Worm (Caenorhabditis elegans) whole organism, mixed stage, embryonic: ENCODE measurements around the gene lrch-1.

Source experiments
- bed-3 ChIP-seq: fragments of 200-800 bp; sonication (Bioruptor generic); optimal IDR thresholded peaks from 3 replicates; lab custom pipeline; 2018; ENCODE audit warnings: mild to moderate bottlenecking, missing genetic modification characterization, moderate library complexity, missing compliant biosample characterization
- blmp-1 ChIP-seq: fragments of 150-350 bp; optimal IDR thresholded peaks from 2 replicates; lab custom pipeline; 2014; ENCODE audit warnings: missing biosample characterization, missing genetic modification characterization
- ceh-39 ChIP-seq: fragments of 150-350 bp; optimal IDR thresholded peaks from 2 replicates; lab custom pipeline; 2014; ENCODE audit warnings: missing biosample characterization, missing genetic modification characterization
- ceh-43 ChIP-seq: fragments of 200-800 bp; sonication (Bioruptor generic); optimal IDR thresholded peaks from 2 replicates; lab custom pipeline; 2018; ENCODE audit warnings: mild to moderate bottlenecking, missing genetic modification characterization, moderate library complexity, missing compliant biosample characterization
- ceh-83 ChIP-seq: fragments of 200-800 bp; sonication (Bioruptor generic); optimal IDR thresholded peaks from 2 replicates; lab custom pipeline; 2018; ENCODE audit warnings: mild to moderate bottlenecking, missing genetic modification characterization, missing compliant biosample characterization
- ces-1 ChIP-seq: fragments of 150-350 bp; optimal IDR thresholded peaks from 2 replicates; lab custom pipeline; 2014; ENCODE audit warnings: missing biosample characterization, missing genetic modification reagents, missing genetic modification characterization
- cnd-1 ChIP-seq: fragments of 200-800 bp; sonication (Bioruptor generic); optimal IDR thresholded peaks from 2 replicates; lab custom pipeline; 2018; ENCODE audit warnings: mild to moderate bottlenecking, missing genetic modification characterization, missing compliant biosample characterization
- drap-1 ChIP-seq: fragments of 200-800 bp; sonication (Bioruptor generic); optimal IDR thresholded peaks from 3 replicates; lab custom pipeline; 2018; ENCODE audit warnings: mild to moderate bottlenecking, missing genetic modification characterization, missing compliant biosample characterization
- elt-1 ChIP-seq: sonication (generic microtip); optimal IDR thresholded peaks from 2 replicates; lab custom pipeline; 2017; ENCODE audit warnings: missing genetic modification characterization, mild to moderate bottlenecking, missing compliant biosample characterization, antibody characterized with exemption, moderate library complexity, borderline replicate concordance; ENCODE audit not compliant: insufficient read depth
- elt-3 ChIP-seq: fragments of 150-350 bp; optimal IDR thresholded peaks from 2 replicates; lab custom pipeline; 2014; ENCODE audit warnings: missing biosample characterization, missing genetic modification characterization
- flh-1 ChIP-seq: fragments of 200-800 bp; sonication (Bioruptor generic); optimal IDR thresholded peaks from 2 replicates; lab custom pipeline; 2018; ENCODE audit warnings: mild to moderate bottlenecking, missing genetic modification characterization, moderate library complexity, missing compliant biosample characterization
- ham-2 ChIP-seq: fragments of 200-800 bp; sonication (Bioruptor generic); optimal IDR thresholded peaks from 2 replicates; lab custom pipeline; 2018; ENCODE audit warnings: mild to moderate bottlenecking, missing genetic modification characterization, missing compliant biosample characterization
- lin-13 ChIP-seq: fragments of 150-350 bp; optimal IDR thresholded peaks from 2 replicates; lab custom pipeline; 2014; ENCODE audit warnings: missing biosample characterization, missing genetic modification characterization
- lin-32 ChIP-seq: fragments of 200-800 bp; sonication (Bioruptor generic); optimal IDR thresholded peaks from 2 replicates; lab custom pipeline; 2018; ENCODE audit warnings: mild to moderate bottlenecking, missing genetic modification characterization, missing compliant biosample characterization
- lsy-2 ChIP-seq: fragments of 150-350 bp; optimal IDR thresholded peaks from 2 replicates; lab custom pipeline; 2014; ENCODE audit warnings: missing biosample characterization, missing genetic modification characterization
- mab-5 ChIP-seq: fragments of 150-350 bp; optimal IDR thresholded peaks from 2 replicates; lab custom pipeline; 2014; ENCODE audit warnings: missing biosample characterization, missing genetic modification characterization
- mep-1 ChIP-seq: fragments of 150-350 bp; optimal IDR thresholded peaks from 2 replicates; lab custom pipeline; 2017; ENCODE audit warnings: missing biosample characterization, missing genetic modification reagents, missing genetic modification characterization, inconsistent platforms
- mls-2 ChIP-seq: sonication (generic microtip); optimal IDR thresholded peaks from 2 replicates; lab custom pipeline; 2016; ENCODE audit warnings: mild to moderate bottlenecking, missing genetic modification characterization, moderate library complexity, missing compliant biosample characterization
- nhr-12 ChIP-seq: fragments of 150-350 bp; optimal IDR thresholded peaks from 2 replicates; lab custom pipeline; 2014; ENCODE audit warnings: missing biosample characterization, missing genetic modification characterization
- nhr-2 ChIP-seq: fragments of 150-350 bp; optimal IDR thresholded peaks from 2 replicates; lab custom pipeline; 2014; ENCODE audit warnings: missing biosample characterization, missing genetic modification characterization
- nhr-237 ChIP-seq: fragments of 150-350 bp; optimal IDR thresholded peaks from 2 replicates; lab custom pipeline; 2014; ENCODE audit warnings: missing biosample characterization, missing genetic modification characterization
- nhr-76 ChIP-seq: sonication (generic microtip); optimal IDR thresholded peaks from 2 replicates; lab custom pipeline; 2017; ENCODE audit warnings: missing biosample characterization, missing genetic modification characterization
- pha-4 ChIP-seq: fragments of 150-350 bp; optimal IDR thresholded peaks from 2 replicates; lab custom pipeline; 2018; ENCODE audit warnings: missing biosample characterization, missing genetic modification reagents, missing genetic modification characterization
- sem-2 ChIP-seq: fragments of 200-800 bp; sonication (Bioruptor generic); optimal IDR thresholded peaks from 2 replicates; lab custom pipeline; 2018; ENCODE audit warnings: mild to moderate bottlenecking, missing genetic modification characterization, missing compliant biosample characterization
- snpc-4 ChIP-seq: fragments of 150-350 bp; optimal IDR thresholded peaks from 2 replicates; lab custom pipeline; 2014; ENCODE audit warnings: missing biosample characterization, missing genetic modification characterization
- sptf-1 ChIP-seq: sonication (generic microtip); optimal IDR thresholded peaks from 2 replicates; lab custom pipeline; 2017; ENCODE audit warnings: mild to moderate bottlenecking, missing genetic modification characterization, moderate library complexity, missing compliant biosample characterization
- unc-120 ChIP-seq: sonication (generic microtip); optimal IDR thresholded peaks from 2 replicates; lab custom pipeline; 2017; ENCODE audit warnings: missing genetic modification characterization, missing compliant biosample characterization; ENCODE audit not compliant: poor library complexity, severe bottlenecking
- unc-39 ChIP-seq: fragments of 150-350 bp; optimal IDR thresholded peaks from 2 replicates; lab custom pipeline; 2014; ENCODE audit warnings: missing biosample characterization, missing genetic modification characterization
- unc-62 ChIP-seq: fragments of 150-350 bp; optimal IDR thresholded peaks from 2 replicates; lab custom pipeline; 2014; ENCODE audit warnings: missing biosample characterization, missing genetic modification reagents, missing genetic modification characterization
- zip-8 ChIP-seq: fragments of 150-350 bp; optimal IDR thresholded peaks from 2 replicates; lab custom pipeline; 2014; ENCODE audit warnings: missing biosample characterization, missing genetic modification characterization
- ztf-11 ChIP-seq: fragments of 150-350 bp; optimal IDR thresholded peaks from 2 replicates; lab custom pipeline; 2014; ENCODE audit warnings: missing biosample characterization, missing genetic modification characterization

The lrch-1 gene

ce11 chrX:6253566-6253898, 37.1 kb upstream of the lrch-1 start:
- TF ChIP-seq lin-32 (GFP tag; lab: Kevin White, UChicago): no peak
- no peak for TF ChIP-seq sem-2 (GFP tag; lab: Kevin White, UChicago)
- TF ChIP-seq mep-1: no peak
- no peak for TF ChIP-seq ham-2 (GFP tag; lab: Kevin White, UChicago)
- TF ChIP-seq unc-62 (GFP tag; lab: Kevin White, UChicago): no peak
- no peak for TF ChIP-seq ztf-11 (tag; lab: Kevin White, UChicago)
- TF ChIP-seq mls-2 (tag; lab: Kevin White, UChicago): no peak
- TF ChIP-seq sptf-1 (tag; lab: Kevin White, UChicago): no peak
- no peak for TF ChIP-seq ceh-43 (GFP tag; lab: Kevin White, UChicago)
- TF ChIP-seq lsy-2 (tag; lab: Kevin White, UChicago): no peak

- TF ChIP-seq unc-62 (GFP tag; lab: Kevin White, UChicago): no peak
- TF ChIP-seq nhr-76 (tag; lab: Kevin White, UChicago): no peak
- TF ChIP-seq nhr-12 (tag; lab: Kevin White, UChicago): no peak
- no peak for TF ChIP-seq cnd-1 (tag; lab: Kevin White, UChicago)
- TF ChIP-seq mab-5: no peak
- no peak for TF ChIP-seq bed-3
- no peak for TF ChIP-seq nhr-237 (tag; lab: Kevin White, UChicago)
These were observed 36.7 kb upstream of the lrch-1 start for ce11 chrX:6253160-6253559.

ce11 chrX:6252752-6253151, 36.3 kb upstream of the lrch-1 start:
- no peak for TF ChIP-seq lin-32 (GFP tag; lab: Kevin White, UChicago)
- TF ChIP-seq nhr-237 (tag; lab: Kevin White, UChicago): no peak
- no peak for TF ChIP-seq unc-62 (GFP tag; lab: Kevin White, UChicago)
- no peak for TF ChIP-seq nhr-12 (tag; lab: Kevin White, UChicago)
- no peak for TF ChIP-seq nhr-2 (tag; lab: Kevin White, UChicago)
- no peak for TF ChIP-seq drap-1 (GFP tag; lab: Kevin White, UChicago)
- no peak for TF ChIP-seq lsy-2 (tag; lab: Kevin White, UChicago)
- no peak for TF ChIP-seq elt-1
- no peak for TF ChIP-seq ztf-11 (tag; lab: Kevin White, UChicago)
- TF ChIP-seq elt-3 (tag; lab: Kevin White, UChicago): no peak
- no peak for TF ChIP-seq mep-1
- TF ChIP-seq sem-2 (GFP tag; lab: Kevin White, UChicago): no peak
- TF ChIP-seq unc-120 (tag; lab: Kevin White, UChicago): no peak
- TF ChIP-seq blmp-1 (tag; lab: Kevin White, UChicago): no peak
- TF ChIP-seq mab-5: no peak
- TF ChIP-seq ceh-83: no peak
- TF ChIP-seq ceh-43 (GFP tag; lab: Kevin White, UChicago): no peak
- no peak for TF ChIP-seq zip-8
- no peak for TF ChIP-seq snpc-4 (tag; lab: Kevin White, UChicago)

- TF ChIP-seq lin-13 (tag; lab: Kevin White, UChicago): peak; percentile 19
- TF ChIP-seq mls-2 (tag; lab: Kevin White, UChicago): peak; percentile 18
- TF ChIP-seq elt-1: no peak
- TF ChIP-seq drap-1 (GFP tag; lab: Kevin White, UChicago): peak; percentile 45
- TF ChIP-seq ces-1 (GFP tag; lab: Kevin White, UChicago): no peak
- TF ChIP-seq nhr-237 (tag; lab: Kevin White, UChicago): no peak
- TF ChIP-seq elt-3 (tag; lab: Kevin White, UChicago): peak; percentile 48
- peak; percentile 8 for TF ChIP-seq ham-2 (GFP tag; lab: Kevin White, UChicago)
- TF ChIP-seq ceh-39: no peak
- TF ChIP-seq blmp-1 (tag; lab: Kevin White, UChicago): no peak
- peak; percentile 19 for TF ChIP-seq sptf-1 (tag; lab: Kevin White, UChicago)
- no peak for TF ChIP-seq ceh-83
- no peak for TF ChIP-seq lin-32 (GFP tag; lab: Kevin White, UChicago)
- no peak for TF ChIP-seq unc-39
- TF ChIP-seq unc-120 (tag; lab: Kevin White, UChicago): peak; percentile 32
- TF ChIP-seq cnd-1 (tag; lab: Kevin White, UChicago): peak; percentile 17
- TF ChIP-seq bed-3: no peak
These were observed 35.6 kb upstream of the lrch-1 start for ce11 chrX:6251947-6252617.

- TF ChIP-seq nhr-2 (tag; lab: Kevin White, UChicago): no peak
- TF ChIP-seq snpc-4 (tag; lab: Kevin White, UChicago): no peak
- no peak for TF ChIP-seq lsy-2 (tag; lab: Kevin White, UChicago)
- TF ChIP-seq elt-1: peak; percentile 49
- TF ChIP-seq lin-32 (GFP tag; lab: Kevin White, UChicago): no peak
- TF ChIP-seq mep-1: no peak
- TF ChIP-seq unc-62 (GFP tag; lab: Kevin White, UChicago): no peak
- peak; percentile 16 for TF ChIP-seq ces-1 (GFP tag; lab: Kevin White, UChicago)
- TF ChIP-seq lin-13 (tag; lab: Kevin White, UChicago): no peak
- no peak for TF ChIP-seq nhr-237 (tag; lab: Kevin White, UChicago)
- TF ChIP-seq nhr-12 (tag; lab: Kevin White, UChicago): no peak
- TF ChIP-seq flh-1 (GFP tag; lab: Kevin White, UChicago): no peak
- TF ChIP-seq ham-2 (GFP tag; lab: Kevin White, UChicago): no peak
- no peak for TF ChIP-seq sem-2 (GFP tag; lab: Kevin White, UChicago)
- no peak for TF ChIP-seq ztf-11 (tag; lab: Kevin White, UChicago)
- TF ChIP-seq pha-4 (tag; lab: Kevin White, UChicago): no peak
These were observed 34.9 kb upstream of the lrch-1 start for ce11 chrX:6251321-6251720.
